Worm (Caenorhabditis elegans) whole organism, late embryonic: ENCODE results near the gene F53A9.9.

Source experiments
- Y22D7AL.16 ChIP-seq: sonication (generic microtip); optimal IDR thresholded peaks from 2 replicates; lab custom pipeline; 2016; ENCODE audit warnings: missing genetic modification characterization, missing compliant biosample characterization
- ama-1 ChIP-seq: fragments of 150-350 bp; optimal IDR thresholded peaks from 2 replicates; lab custom pipeline; 2014
- nhr-11 ChIP-seq: fragments of 150-350 bp; optimal IDR thresholded peaks from 2 replicates; lab custom pipeline; 2014; ENCODE audit warnings: missing biosample characterization, missing genetic modification characterization
- unc-55 ChIP-seq: sonication (generic microtip); optimal IDR thresholded peaks from 2 replicates; lab custom pipeline; 2017; ENCODE audit warnings: missing biosample characterization, missing genetic modification reagents, missing genetic modification characterization

DNA sequence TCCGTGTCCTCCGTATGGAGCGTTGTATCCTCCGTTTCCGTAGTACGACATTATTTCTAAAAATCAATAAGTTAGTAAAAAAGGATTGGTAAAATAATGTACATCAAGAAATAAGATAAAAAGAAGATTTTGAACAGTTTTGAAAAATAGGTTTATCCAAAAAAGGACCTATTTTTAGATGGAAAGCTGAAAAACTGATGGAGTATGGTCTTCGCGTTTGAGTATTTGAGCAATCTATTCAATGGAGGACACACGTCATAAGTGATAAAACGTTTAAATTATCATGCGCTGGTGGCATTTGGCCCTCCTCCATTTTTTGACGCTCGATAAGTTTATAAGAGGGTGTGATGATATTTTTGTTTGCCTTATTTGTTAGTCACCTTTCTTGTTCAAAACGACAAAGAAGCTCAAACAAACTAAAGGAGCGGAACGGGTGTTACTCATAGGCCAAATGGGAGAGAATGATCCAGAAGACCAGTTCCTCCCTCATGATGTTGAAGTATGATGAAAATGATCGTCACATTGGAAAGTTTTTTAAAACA, 6.7 kb downstream of the F53A9.9 start, which contains the start of gene F53A9.6:
- TF ChIP-seq ama-1 (lab: Kevin White, UChicago) (no peak), nhr-11 (no peak), unc-55 (no peak), Y22D7AL.16 (no peak)
